Worm (Caenorhabditis elegans): Measurements from ENCODE around the gene puf-3.

ce11 chrIV:13482469-13482868, 29.5 kb downstream of the puf-3 start, which contains the start of gene Y38H8A.1:
- no peak for TF ChIP-seq sea-1 (GFP tag; conservative IDR thresholded peaks at IDR 0.05)
- no peak for TF ChIP-seq ama-1 (optimal IDR thresholded peaks at IDR 0.05)
- TF ChIP-seq flt-1 (GFP tag; IDR thresholded peaks at IDR 0.05): no peak
- no peak for TF ChIP-seq ceh-36 (tag; optimal IDR thresholded peaks at IDR 0.05)
- no peak for TF ChIP-seq pes-1 (GFP tag; IDR thresholded peaks at IDR 0.05)
- no peak for TF ChIP-seq tbx-11 (GFP tag; IDR thresholded peaks at IDR 0.05)
- no peak for TF ChIP-seq hnd-1 (tag; optimal IDR thresholded peaks at IDR 0.05)
- no peak for TF ChIP-seq tbx-37 (GFP tag; conservative IDR thresholded peaks at IDR 0.05)
- no peak for TF ChIP-seq tra-4 (tag; optimal IDR thresholded peaks at IDR 0.05)

Measured in whole organism, early embryonic.